Fruit fly (Drosophila melanogaster): ENCODE results near the gene eIF2beta.

The eIF2beta gene

dm6 chr3L:12503865-12504650 is 22.5 kb downstream of the eIF2beta start, which contains the start of the genes CG10646 and vih:
CG10646 (minus strand) TSS chr3L:12503894.
vih (plus strand) TSS chr3L:12504292.
- TF ChIP-seq az2 (GFP tag; optimal IDR thresholded peaks at IDR 0.05) (peak; percentile 54), CG10321 (GFP tag; IDR thresholded peaks at IDR 0.05) (no peak), BtbVII (GFP tag; optimal IDR thresholded peaks at IDR 0.05) (peak; percentile 38), esg (GFP tag; conservative IDR thresholded peaks at IDR 0.05) (no peak), CG8924 (tag; optimal IDR thresholded peaks at IDR 0.05) (peak; percentile 63), HHEX (GFP tag; optimal IDR thresholded peaks at IDR 0.05) (peak; percentile 58), wek (GFP tag; optimal IDR thresholded peaks at IDR 0.05) (no peak), Lhr (GFP tag; optimal IDR thresholded peaks at IDR 0.05) (peak; percentile 37), CG2712 (tag; optimal IDR thresholded peaks at IDR 0.05) (peak; percentile 73), CG6683 (GFP tag; optimal IDR thresholded peaks at IDR 0.05) (no peak), CG16813 (GFP tag; IDR thresholded peaks at IDR 0.05; ENCODE audit: partially characterized antibody) (no peak), CG9932 (GFP tag; IDR thresholded peaks at IDR 0.05) (0 out of 2 replicates have a peak, but pooled peaks have one; percentile 46), CG14710 (tag; optimal IDR thresholded peaks at IDR 0.05) (peak; percentile 82), CG5245 (GFP tag; optimal IDR thresholded peaks at IDR 0.05) (no peak), lilli (GFP tag; optimal IDR thresholded peaks at IDR 0.05) (peak; percentile 38), crc (GFP tag; optimal IDR thresholded peaks at IDR 0.05) (no peak), HmgD (GFP tag; optimal IDR thresholded peaks at IDR 0.05) (no peak), Rfx (GFP tag; IDR thresholded peaks at IDR 0.05) (peak; percentile 53), Xrp1 (GFP tag; IDR thresholded peaks at IDR 0.05) (0 out of 2 replicates have a peak, but pooled peaks have one; percentile 7), Ets65A (GFP tag) (peak; percentile 92), HLH54F (GFP tag; optimal IDR thresholded peaks at IDR 0.05) (peak; percentile 30), CG13296 (GFP tag; optimal IDR thresholded peaks at IDR 0.05) (peak; percentile 60), chn (GFP tag; optimal IDR thresholded peaks at IDR 0.05) (peak; percentile 25), HmgZ (tag; optimal IDR thresholded peaks at IDR 0.05) (peak; percentile 28), Dfd (GFP tag; optimal IDR thresholded peaks at IDR 0.05) (no peak), CG10209 (GFP tag; optimal IDR thresholded peaks at IDR 0.05) (peak; percentile 48), CG13123 (GFP tag; optimal IDR thresholded peaks at IDR 0.05) (no peak), sqz (GFP tag; optimal IDR thresholded peaks at IDR 0.05) (peak; percentile 68), Ets97D (GFP tag; optimal IDR thresholded peaks at IDR 0.05) (peak; percentile 88), nom (GFP tag; optimal IDR thresholded peaks at IDR 0.05) (peak; percentile 55), Hsf (GFP tag; optimal IDR thresholded peaks at IDR 0.05) (peak; percentile 2), Opbp (GFP tag; IDR thresholded peaks at IDR 0.05; ENCODE audit: partially characterized antibody) (peak; percentile 37; the same call in 1 of the 3 replicates), CG17359 (tag; optimal IDR thresholded peaks at IDR 0.05) (peak; percentile 76), kay (GFP tag; optimal IDR thresholded peaks at IDR 0.05) (peak; percentile 13), CG4328 (GFP tag; optimal IDR thresholded peaks at IDR 0.05) (peak; percentile 51), Vsx1 (GFP tag; optimal IDR thresholded peaks at IDR 0.05) (peak; percentile 74), CG14441 (GFP tag; IDR thresholded peaks at IDR 0.05) (0 out of 2 replicates have a peak, but pooled peaks have one; percentile 6), cwo (GFP tag; optimal IDR thresholded peaks at IDR 0.05) (peak; percentile 23), ewg (GFP tag; optimal IDR thresholded peaks at IDR 0.05) (peak; percentile 27), seq (GFP tag; IDR thresholded peaks at IDR 0.05) (peak; percentile 10; the same call in 1 of the 2 replicates), Hr51 (GFP tag; optimal IDR thresholded peaks at IDR 0.05) (peak in 1 of 2 experiments; percentile 49), CG32767 (GFP tag; IDR thresholded peaks at IDR 0.05) (peak; percentile 61; the same call in 1 of the 2 replicates), sima (GFP tag; optimal IDR thresholded peaks at IDR 0.05) (no peak), CG17361 (GFP tag; IDR thresholded peaks at IDR 0.05) (peak; percentile 73), wor (GFP tag; IDR thresholded peaks at IDR 0.05) (no peak), CG13424 (tag; optimal IDR thresholded peaks at IDR 0.05) (peak; percentile 61), fd96Cb (tag; optimal IDR thresholded peaks at IDR 0.05) (peak; percentile 13), Ada2b (GFP tag; IDR thresholded peaks at IDR 0.05) (0 out of 2 replicates have a peak, but pooled peaks have one; percentile 18)
